Fruit fly (Drosophila melanogaster): ENCODE measurements around the gene CG13862.
"Not testable (repeated sequence)": the region's sequence is repeated elsewhere in the genome, so short reads cannot be mapped to it uniquely, and the experiment has no call there.

CG13862 gene

DNA sequence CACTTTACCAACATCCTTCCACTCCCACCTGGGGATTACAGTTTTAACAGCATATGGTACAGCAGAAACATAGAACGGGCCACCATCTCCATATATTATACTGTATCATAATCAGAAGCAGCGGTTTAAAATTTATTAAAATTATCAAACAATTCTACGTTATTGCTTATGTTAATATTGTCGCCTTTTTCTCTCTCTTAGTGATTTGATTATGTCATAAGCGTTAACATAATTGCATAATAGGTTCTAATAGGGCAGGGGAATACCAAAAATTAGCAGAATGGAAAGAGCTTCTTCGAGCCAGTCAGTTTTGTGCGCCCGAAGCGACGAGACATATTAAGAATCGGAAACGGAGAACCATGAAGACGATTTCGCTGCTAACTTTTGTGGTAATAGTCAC lies at the start of gene CG13862:
CG13862 (plus strand) TSS at position 301 of the 400 bp plus-strand sequence.
- no peak for TF ChIP-seq tj (GFP tag; optimal IDR thresholded peaks at IDR 0.05)
- TF ChIP-seq Crg-1 (GFP tag; optimal IDR thresholded peaks at IDR 0.05): no peak
- no peak for TF ChIP-seq ovo (GFP tag; optimal IDR thresholded peaks at IDR 0.05)
- TF ChIP-seq CG5204 (GFP tag; optimal IDR thresholded peaks at IDR 0.05): no peak
- TF ChIP-seq toe (GFP tag; optimal IDR thresholded peaks at IDR 0.05): no peak
- no peak for TF ChIP-seq CG7045 (GFP tag; optimal IDR thresholded peaks at IDR 0.05)
- no peak for TF ChIP-seq Clk (GFP tag; optimal IDR thresholded peaks at IDR 0.05)
- TF ChIP-seq CG11617 (GFP tag; optimal IDR thresholded peaks at IDR 0.05): no peak
- TF ChIP-seq cic (GFP tag; optimal IDR thresholded peaks at IDR 0.05): no peak
- no peak for TF ChIP-seq cnc (optimal IDR thresholded peaks at IDR 0.05)
- TF ChIP-seq bab1 (GFP tag; optimal IDR thresholded peaks at IDR 0.05): no peak
- TF ChIP-seq CG12768 (GFP tag; optimal IDR thresholded peaks at IDR 0.05): no peak
- TF ChIP-seq kay (GFP tag; ENCODE audit: borderline replicate concordance): no peak
- no peak for TF ChIP-seq Hr96 (GFP tag; optimal IDR thresholded peaks at IDR 0.05)
- TF ChIP-seq CG7101 (tag; optimal IDR thresholded peaks at IDR 0.05): no peak
- no peak for TF ChIP-seq pad (GFP tag; optimal IDR thresholded peaks at IDR 0.05)
- no peak for TF ChIP-seq CG33017 (tag; optimal IDR thresholded peaks at IDR 0.05)
- TF ChIP-seq CG1620 (GFP tag; optimal IDR thresholded peaks at IDR 0.05): no peak
- TF ChIP-seq Mnt (GFP tag; optimal IDR thresholded peaks at IDR 0.05): no peak

DNA sequence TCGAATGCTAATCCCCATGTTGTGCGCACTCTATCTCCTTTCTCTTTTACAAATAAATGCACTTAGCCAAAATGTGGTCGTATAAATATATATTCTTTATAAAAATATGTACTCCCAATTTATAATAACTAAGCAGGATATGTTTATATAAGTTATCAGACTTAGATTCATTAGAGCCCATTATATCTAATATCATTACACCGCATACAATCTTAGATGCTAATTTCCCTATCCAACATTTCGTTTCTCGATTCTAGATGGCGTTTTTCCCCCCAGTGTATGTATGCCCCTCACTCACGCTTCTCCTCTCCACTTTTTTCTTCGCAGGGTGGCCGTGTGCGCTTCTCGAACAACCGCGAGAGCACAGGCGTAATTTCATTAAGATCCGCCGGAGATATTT lies 44.3 kb upstream of the CG13862 start:
- no peak for TF ChIP-seq pad (GFP tag; optimal IDR thresholded peaks at IDR 0.05)
- no peak for TF ChIP-seq CG14711 (tag; optimal IDR thresholded peaks at IDR 0.05)
- no peak for TF ChIP-seq cic (GFP tag; optimal IDR thresholded peaks at IDR 0.05)
- no peak for TF ChIP-seq toe (GFP tag; optimal IDR thresholded peaks at IDR 0.05)
- TF ChIP-seq CG33017 (tag; optimal IDR thresholded peaks at IDR 0.05): no peak
- no peak for TF ChIP-seq CG7045 (GFP tag; optimal IDR thresholded peaks at IDR 0.05)
- no peak for TF ChIP-seq kay (GFP tag; ENCODE audit: borderline replicate concordance)
- no peak for TF ChIP-seq Clk (GFP tag; optimal IDR thresholded peaks at IDR 0.05)
- TF ChIP-seq Hr96 (GFP tag; optimal IDR thresholded peaks at IDR 0.05): no peak
- TF ChIP-seq Crg-1 (GFP tag; optimal IDR thresholded peaks at IDR 0.05): no peak
- TF ChIP-seq Mnt (GFP tag; optimal IDR thresholded peaks at IDR 0.05): no peak
- TF ChIP-seq bab1 (GFP tag; optimal IDR thresholded peaks at IDR 0.05): no peak
- no peak for TF ChIP-seq CG11617 (GFP tag; optimal IDR thresholded peaks at IDR 0.05)
- TF ChIP-seq ovo (GFP tag; optimal IDR thresholded peaks at IDR 0.05): no peak
- TF ChIP-seq tj (GFP tag; optimal IDR thresholded peaks at IDR 0.05): no peak
- TF ChIP-seq CG12768 (GFP tag; optimal IDR thresholded peaks at IDR 0.05): no peak

DNA sequence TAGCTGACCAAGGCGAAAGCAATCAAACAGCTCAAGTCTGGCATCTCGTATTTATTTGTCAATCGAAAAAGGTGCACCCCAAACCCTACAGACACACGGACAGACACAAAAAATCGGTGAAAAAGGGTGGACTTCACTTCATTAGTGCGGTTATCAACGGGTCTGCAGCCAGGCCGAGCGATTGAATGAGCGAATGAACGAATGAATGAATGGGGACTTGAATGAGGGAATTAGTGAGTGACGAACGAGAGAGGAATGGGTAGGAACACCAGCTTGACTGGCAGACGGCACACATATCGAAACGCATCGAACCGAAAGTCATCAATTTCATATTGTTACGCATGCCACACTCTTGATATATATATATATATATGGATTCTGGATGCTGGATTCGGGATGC lies 43.5 kb upstream of the CG13862 start:
- TF ChIP-seq bab1 (GFP tag; optimal IDR thresholded peaks at IDR 0.05) (no peak), CG12768 (GFP tag; optimal IDR thresholded peaks at IDR 0.05) (no peak), Clk (GFP tag; optimal IDR thresholded peaks at IDR 0.05) (no peak), Mnt (GFP tag; optimal IDR thresholded peaks at IDR 0.05) (no peak), CG7101 (tag; optimal IDR thresholded peaks at IDR 0.05) (no peak), CG5204 (GFP tag; optimal IDR thresholded peaks at IDR 0.05) (no peak), cnc (optimal IDR thresholded peaks at IDR 0.05) (no peak), CG1620 (GFP tag; optimal IDR thresholded peaks at IDR 0.05) (no peak)

DNA sequence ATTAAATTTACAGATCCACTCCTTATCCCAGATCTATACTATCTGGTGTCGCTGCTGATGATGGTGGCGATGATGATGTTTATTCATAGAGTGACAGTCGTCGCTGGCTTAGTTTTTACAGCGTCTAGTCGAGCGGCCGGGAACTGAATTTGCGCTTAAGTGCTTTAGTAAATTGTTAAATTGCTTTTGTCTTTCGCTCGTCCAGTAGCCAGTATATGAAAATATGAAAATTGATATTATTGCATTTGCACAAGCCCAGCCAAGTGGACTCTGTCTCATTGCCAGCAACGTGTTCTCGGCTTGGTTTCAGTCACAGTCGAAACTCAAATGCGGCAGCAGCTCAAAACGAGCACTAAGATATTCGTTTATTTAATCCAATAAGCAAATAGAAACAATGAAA lies 33.3 kb upstream of the CG13862 start, which contains the start of gene CG7084:
CG7084 (plus strand) TSS at position 301 of the 400 bp plus-strand sequence.
- not testable (repeated sequence) for TF ChIP-seq cic (GFP tag; optimal IDR thresholded peaks at IDR 0.05); CG33017 (tag; optimal IDR thresholded peaks at IDR 0.05); Crg-1 (GFP tag; optimal IDR thresholded peaks at IDR 0.05)

DNA sequence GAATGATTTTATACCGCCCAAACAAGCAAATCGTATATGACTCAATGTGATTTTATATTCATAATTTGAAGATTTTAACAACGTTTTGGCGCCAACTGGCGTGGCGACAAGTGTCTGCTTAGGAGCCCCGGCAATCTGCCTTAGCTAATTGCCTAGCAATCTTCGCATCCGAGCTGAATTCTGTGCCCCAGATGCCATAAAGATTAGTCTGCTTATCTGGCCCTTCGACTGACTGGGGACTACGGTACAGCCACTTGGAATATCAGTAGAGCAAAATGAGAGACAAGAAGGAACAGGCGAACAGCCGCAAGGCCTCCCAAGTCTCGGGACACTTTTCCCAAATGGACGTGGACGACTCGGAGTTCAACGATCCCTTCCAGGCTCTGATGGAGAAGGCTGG lies 31.7 kb upstream of the CG13862 start:
- TF ChIP-seq CG33017 (tag; optimal IDR thresholded peaks at IDR 0.05): no peak
- TF ChIP-seq Crg-1 (GFP tag; optimal IDR thresholded peaks at IDR 0.05): no peak
- no peak for TF ChIP-seq kay (GFP tag; ENCODE audit: borderline replicate concordance)
- no peak for TF ChIP-seq Mnt (GFP tag; optimal IDR thresholded peaks at IDR 0.05)
- TF ChIP-seq CG12768 (GFP tag; optimal IDR thresholded peaks at IDR 0.05): no peak
- TF ChIP-seq ovo (GFP tag; optimal IDR thresholded peaks at IDR 0.05): no peak
- no peak for TF ChIP-seq CG1620 (GFP tag; optimal IDR thresholded peaks at IDR 0.05)
- no peak for TF ChIP-seq toe (GFP tag; optimal IDR thresholded peaks at IDR 0.05)
- TF ChIP-seq CG7045 (GFP tag; optimal IDR thresholded peaks at IDR 0.05): no peak
- TF ChIP-seq bab1 (GFP tag; optimal IDR thresholded peaks at IDR 0.05): no peak
- TF ChIP-seq Hr96 (GFP tag; optimal IDR thresholded peaks at IDR 0.05): no peak
- no peak for TF ChIP-seq cic (GFP tag; optimal IDR thresholded peaks at IDR 0.05)
- no peak for TF ChIP-seq tj (GFP tag; optimal IDR thresholded peaks at IDR 0.05)
- TF ChIP-seq CG5204 (GFP tag; optimal IDR thresholded peaks at IDR 0.05): no peak
- no peak for TF ChIP-seq CG14711 (tag; optimal IDR thresholded peaks at IDR 0.05)
- TF ChIP-seq pad (GFP tag; optimal IDR thresholded peaks at IDR 0.05): no peak
- TF ChIP-seq CG7101 (tag; optimal IDR thresholded peaks at IDR 0.05): no peak
- no peak for TF ChIP-seq cnc (optimal IDR thresholded peaks at IDR 0.05)
- TF ChIP-seq Clk (GFP tag; optimal IDR thresholded peaks at IDR 0.05): no peak

DNA sequence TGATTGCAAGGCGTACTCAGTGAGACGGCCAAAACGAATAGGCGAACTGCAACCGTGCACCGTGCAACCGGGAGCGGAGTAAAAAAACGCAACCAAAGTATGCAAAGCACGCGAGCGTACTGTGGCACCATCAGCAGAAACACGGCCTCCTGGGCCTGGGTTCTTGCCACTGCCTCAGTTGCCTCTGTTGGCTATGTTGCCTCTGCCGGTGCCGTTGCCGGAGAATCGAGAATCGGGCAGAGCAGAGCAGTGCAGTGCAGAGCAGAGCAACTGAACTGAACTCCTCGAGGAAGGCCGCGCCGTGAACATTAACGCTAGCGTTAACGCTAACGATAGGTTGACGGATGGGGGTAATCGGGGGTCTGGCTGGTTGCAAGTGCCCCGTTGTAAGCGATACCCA lies 7.8 kb upstream of the CG13862 start, which contains the start of gene CG34377:
CG34377 (minus strand) TSS at position 101 of the 400 bp plus-strand sequence.
- no peak for TF ChIP-seq CG11617 (GFP tag; optimal IDR thresholded peaks at IDR 0.05)
- no peak for TF ChIP-seq CG12768 (GFP tag; optimal IDR thresholded peaks at IDR 0.05)
- TF ChIP-seq toe (GFP tag; optimal IDR thresholded peaks at IDR 0.05): no peak
- no peak for TF ChIP-seq cnc (optimal IDR thresholded peaks at IDR 0.05)
- no peak for TF ChIP-seq pad (GFP tag; optimal IDR thresholded peaks at IDR 0.05)
- TF ChIP-seq CG5204 (GFP tag; optimal IDR thresholded peaks at IDR 0.05): no peak
- TF ChIP-seq bab1 (GFP tag; optimal IDR thresholded peaks at IDR 0.05): no peak
- no peak for TF ChIP-seq CG7101 (tag; optimal IDR thresholded peaks at IDR 0.05)

DNA sequence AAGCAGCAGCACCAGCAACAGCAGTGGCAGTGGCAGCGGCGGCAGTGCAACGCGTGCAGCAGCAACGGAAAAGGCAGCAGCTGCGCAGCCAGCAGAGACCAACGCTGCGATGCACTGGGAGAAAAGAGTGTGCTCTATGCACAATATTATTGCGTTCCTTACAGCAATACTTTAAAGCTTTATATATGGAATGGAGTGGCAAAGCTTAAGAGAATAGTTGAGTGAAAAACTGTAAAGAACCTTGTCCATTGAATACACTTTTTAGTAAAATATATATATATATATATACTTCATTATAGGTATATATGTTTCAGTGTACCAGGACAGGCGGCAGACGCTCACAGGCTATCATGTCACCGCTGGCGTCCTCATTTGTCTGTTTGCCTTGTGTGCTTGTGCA lies 7.1 kb upstream of the CG13862 start:
- TF ChIP-seq CG14711 (tag; optimal IDR thresholded peaks at IDR 0.05): no peak
- no peak for TF ChIP-seq CG33017 (tag; optimal IDR thresholded peaks at IDR 0.05)
- TF ChIP-seq CG12768 (GFP tag; optimal IDR thresholded peaks at IDR 0.05): no peak
- TF ChIP-seq cnc (optimal IDR thresholded peaks at IDR 0.05): no peak
- TF ChIP-seq bab1 (GFP tag; optimal IDR thresholded peaks at IDR 0.05): no peak
- no peak for TF ChIP-seq CG7101 (tag; optimal IDR thresholded peaks at IDR 0.05)
- no peak for TF ChIP-seq CG11617 (GFP tag; optimal IDR thresholded peaks at IDR 0.05)
- TF ChIP-seq Hr96 (GFP tag; optimal IDR thresholded peaks at IDR 0.05): no peak
- TF ChIP-seq CG7045 (GFP tag; optimal IDR thresholded peaks at IDR 0.05): no peak
- TF ChIP-seq tj (GFP tag; optimal IDR thresholded peaks at IDR 0.05): no peak
- no peak for TF ChIP-seq pad (GFP tag; optimal IDR thresholded peaks at IDR 0.05)
- no peak for TF ChIP-seq Clk (GFP tag; optimal IDR thresholded peaks at IDR 0.05)
- TF ChIP-seq ovo (GFP tag; optimal IDR thresholded peaks at IDR 0.05): no peak
- TF ChIP-seq CG5204 (GFP tag; optimal IDR thresholded peaks at IDR 0.05): no peak

Data from whole organism, adult.